Worm (Caenorhabditis elegans): ENCODE results near the gene grd-8.

Gene grd-8

ce11 chrV:7814601-7815000 lies 27.7 kb upstream of the grd-8 start, which contains the start of gene ZK742.6:
Gene ZK742.6 (minus strand): TSS chrV:7814942.
- no peak for TF ChIP-seq elt-1 (tag; optimal IDR thresholded peaks at IDR 0.05)
- TF ChIP-seq fos-1 (tag; optimal IDR thresholded peaks at IDR 0.05) = no peak
- peak; percentile 73 for TF ChIP-seq aly-2 (tag; optimal IDR thresholded peaks at IDR 0.05)
- TF ChIP-seq nhr-76 (tag; optimal IDR thresholded peaks at IDR 0.05) = no peak

ce11 chrV:7816486-7816885 lies 25.8 kb upstream of the grd-8 start:
- no peak for TF ChIP-seq unc-62 (GFP tag; optimal IDR thresholded peaks at IDR 0.05)
- peak; percentile 11 for TF ChIP-seq elt-1 (tag; optimal IDR thresholded peaks at IDR 0.05)
- TF ChIP-seq ztf-11 (tag; optimal IDR thresholded peaks at IDR 0.05) = no peak
- no peak for TF ChIP-seq ceh-16 (tag; optimal IDR thresholded peaks at IDR 0.05)
- TF ChIP-seq fkh-2 (tag; optimal IDR thresholded peaks at IDR 0.05) = no peak
- TF ChIP-seq fkh-10 (GFP tag; optimal IDR thresholded peaks at IDR 0.05) = peak; percentile 24

ce11 chrV:7819585-7819984 lies 22.7 kb upstream of the grd-8 start:
- TF ChIP-seq fkh-2 (tag; optimal IDR thresholded peaks at IDR 0.05) (no peak), nfya-1 (tag; optimal IDR thresholded peaks at IDR 0.05; ENCODE audit: insufficient read depth) (peak; percentile 21), fkh-10 (GFP tag; optimal IDR thresholded peaks at IDR 0.05) (peak; percentile 14)

ce11 chrV:7820270-7820669 lies 22.1 kb upstream of the grd-8 start, which contains the start of gene lbp-4:
Gene lbp-4 (plus strand): TSS chrV:7820578.
- TF ChIP-seq pqm-1 (tag; optimal IDR thresholded peaks at IDR 0.05) (peak; percentile 37), lin-15B (tag; optimal IDR thresholded peaks at IDR 0.05) (peak; percentile 51), fos-1 (tag; optimal IDR thresholded peaks at IDR 0.05) (no peak), pha-4 (tag; optimal IDR thresholded peaks at IDR 0.05) (peak; percentile 73), elt-2 (tag; optimal IDR thresholded peaks at IDR 0.05) (peak; percentile 39), ztf-4 (tag; optimal IDR thresholded peaks at IDR 0.05) (no peak), nhr-23 (tag; optimal IDR thresholded peaks at IDR 0.05) (peak; percentile 54), nhr-77 (tag; optimal IDR thresholded peaks at IDR 0.05) (no peak), nfya-1 (tag; optimal IDR thresholded peaks at IDR 0.05; ENCODE audit: insufficient read depth) (peak; percentile 50), lsy-12 (tag; optimal IDR thresholded peaks at IDR 0.05) (no peak), snpc-4 (tag; optimal IDR thresholded peaks at IDR 0.05) (peak; percentile 19)

- peak; percentile 9 for TF ChIP-seq nfya-1 (tag; optimal IDR thresholded peaks at IDR 0.05; ENCODE audit: insufficient read depth)
- peak; percentile 71 for TF ChIP-seq unc-62 (GFP tag; optimal IDR thresholded peaks at IDR 0.05)
- no peak for TF ChIP-seq pqm-1 (tag; optimal IDR thresholded peaks at IDR 0.05)
- TF ChIP-seq nhr-67 (tag; optimal IDR thresholded peaks at IDR 0.05) = no peak
- peak; percentile 22 for TF ChIP-seq lin-39 (tag; optimal IDR thresholded peaks at IDR 0.05)
Observed at ce11 chrV:7822655-7823054, 19.7 kb upstream of the grd-8 start.

ce11 chrV:7824138-7824537 lies 18.2 kb upstream of the grd-8 start:
- TF ChIP-seq nhr-67 (tag; optimal IDR thresholded peaks at IDR 0.05) = no peak
- TF ChIP-seq fos-1 (tag; optimal IDR thresholded peaks at IDR 0.05) = no peak
- no peak for TF ChIP-seq fkh-2 (tag; optimal IDR thresholded peaks at IDR 0.05)
- TF ChIP-seq lsy-12 (tag; optimal IDR thresholded peaks at IDR 0.05) = no peak
- TF ChIP-seq hmg-11 (tag; optimal IDR thresholded peaks at IDR 0.05) = no peak

- TF ChIP-seq nfya-1 (tag; optimal IDR thresholded peaks at IDR 0.05; ENCODE audit: insufficient read depth) (no peak), nhr-25 (tag; optimal IDR thresholded peaks at IDR 0.05) (no peak), ZK546.5 (tag; optimal IDR thresholded peaks at IDR 0.05) (no peak), nhr-67 (tag; optimal IDR thresholded peaks at IDR 0.05) (no peak), ztf-4 (tag; optimal IDR thresholded peaks at IDR 0.05) (no peak), ceh-82 (tag; optimal IDR thresholded peaks at IDR 0.05) (no peak), R02D3.7 (tag; optimal IDR thresholded peaks at IDR 0.05) (no peak), lin-15B (tag; optimal IDR thresholded peaks at IDR 0.05) (no peak), mml-1 (tag; optimal IDR thresholded peaks at IDR 0.05) (no peak), mdl-1 (tag; optimal IDR thresholded peaks at IDR 0.05) (no peak)
Observed at ce11 chrV:7825836-7826235, 16.5 kb upstream of the grd-8 start.

ce11 chrV:7826362-7826761 lies 16.0 kb upstream of the grd-8 start:
- TF ChIP-seq nhr-77 (tag; optimal IDR thresholded peaks at IDR 0.05) (no peak), elt-1 (tag; optimal IDR thresholded peaks at IDR 0.05) (no peak), ztf-4 (tag; optimal IDR thresholded peaks at IDR 0.05) (no peak), tbx-2 (tag; optimal IDR thresholded peaks at IDR 0.05) (no peak), zag-1 (tag; optimal IDR thresholded peaks at IDR 0.05) (no peak), nhr-11 (tag; optimal IDR thresholded peaks at IDR 0.05) (no peak)
